Worm (Caenorhabditis elegans) whole organism, late embryonic: ENCODE measurements around the gene clec-129.

ENCODE experiments used
- C08G9.2 ChIP-seq: sonication (generic microtip); optimal IDR thresholded peaks from 2 replicates; lab custom pipeline; 2016; ENCODE audit warnings: mild to moderate bottlenecking, missing genetic modification characterization, moderate library complexity, missing compliant biosample characterization
- C38D4.7 ChIP-seq: fragments of 200-800 bp; sonication (Bioruptor generic); optimal IDR thresholded peaks from 2 replicates; lab custom pipeline; 2018; ENCODE audit warnings: mild to moderate bottlenecking, missing genetic modification characterization, moderate library complexity, missing compliant biosample characterization
- F13H6.1 ChIP-seq: sonication (generic microtip); optimal IDR thresholded peaks from 2 replicates; lab custom pipeline; 2016; ENCODE audit warnings: missing genetic modification characterization, missing compliant biosample characterization
- K09A11.1 ChIP-seq: sonication (generic microtip); optimal IDR thresholded peaks from 2 replicates; lab custom pipeline; 2017; ENCODE audit warnings: antibody characterized with exemption, mild to moderate bottlenecking, missing genetic modification characterization, missing compliant biosample characterization; ENCODE audit not compliant: insufficient read depth
- Y22D7AL.16 ChIP-seq: sonication (generic microtip); optimal IDR thresholded peaks from 2 replicates; lab custom pipeline; 2016; ENCODE audit warnings: missing genetic modification characterization, missing compliant biosample characterization
- ama-1 ChIP-seq: fragments of 150-350 bp; optimal IDR thresholded peaks from 2 replicates; lab custom pipeline; 2014
- ceh-18 ChIP-seq: sonication (generic microtip); optimal IDR thresholded peaks from 2 replicates; lab custom pipeline; 2016; ENCODE audit warnings: missing genetic modification characterization, missing compliant biosample characterization
- ceh-19 ChIP-seq: fragments of 200-800 bp; sonication (Bioruptor generic); optimal IDR thresholded peaks from 2 replicates; lab custom pipeline; 2018; ENCODE audit warnings: mild to moderate bottlenecking, missing genetic modification characterization, missing compliant biosample characterization
- ceh-2 ChIP-seq: sonication (generic microtip); optimal IDR thresholded peaks from 2 replicates; lab custom pipeline; 2016; ENCODE audit warnings: missing genotype, missing genetic modification characterization, missing compliant biosample characterization
- ceh-22 ChIP-seq: sonication (generic microtip); optimal IDR thresholded peaks from 2 replicates; lab custom pipeline; 2017; ENCODE audit warnings: missing biosample characterization, missing genetic modification characterization
- ceh-24 ChIP-seq: sonication (generic microtip); optimal IDR thresholded peaks from 2 replicates; lab custom pipeline; 2016; ENCODE audit warnings: mild to moderate bottlenecking, missing genetic modification characterization, missing compliant biosample characterization
- ceh-30 ChIP-seq: fragments of 150-350 bp; optimal IDR thresholded peaks from 2 replicates; lab custom pipeline; 2014; ENCODE audit warnings: missing biosample characterization, missing genetic modification characterization
- ceh-34 ChIP-seq: sonication (generic microtip); optimal IDR thresholded peaks from 2 replicates; lab custom pipeline; 2016; ENCODE audit warnings: mild to moderate bottlenecking, missing genetic modification characterization, missing compliant biosample characterization
- ceh-45 ChIP-seq: fragments of 200-800 bp; sonication (Bioruptor generic); IDR thresholded peaks from 2 replicates; pipeline ENCODE4 v1.3.6; 2022; ENCODE audit warnings: missing genetic modification reagents, missing genetic modification characterization, missing compliant biosample characterization
- ceh-48 ChIP-seq: sonication (generic microtip); optimal IDR thresholded peaks from 2 replicates; lab custom pipeline; 2016; ENCODE audit warnings: missing genetic modification characterization, inconsistent platforms, missing compliant biosample characterization
- ceh-6 ChIP-seq: fragments of 200-800 bp; sonication (Bioruptor generic); optimal IDR thresholded peaks from 2 replicates; lab custom pipeline; 2018; ENCODE audit warnings: mild to moderate bottlenecking, missing genetic modification characterization, missing compliant biosample characterization
- dmd-4 ChIP-seq: sonication (generic microtip); optimal IDR thresholded peaks from 2 replicates; lab custom pipeline; 2016; ENCODE audit warnings: borderline replicate concordance, missing genetic modification characterization, missing compliant biosample characterization
- elt-2 ChIP-seq: sonication (generic microtip); optimal IDR thresholded peaks from 2 replicates; lab custom pipeline; 2016; ENCODE audit warnings: missing genetic modification reagents, missing genetic modification characterization, missing compliant biosample characterization
- elt-4 ChIP-seq: sonication (generic microtip); optimal IDR thresholded peaks from 2 replicates; lab custom pipeline; 2016; ENCODE audit warnings: missing genetic modification characterization, missing compliant biosample characterization
- ets-4 ChIP-seq: sonication (generic microtip); optimal IDR thresholded peaks from 2 replicates; lab custom pipeline; 2016; ENCODE audit warnings: missing genetic modification characterization, missing compliant biosample characterization
- eyg-1 ChIP-seq: sonication (generic microtip); optimal IDR thresholded peaks from 2 replicates; lab custom pipeline; 2016; ENCODE audit warnings: missing genotype, missing genetic modification characterization, missing compliant biosample characterization
- fax-1 ChIP-seq: sonication (generic microtip); optimal IDR thresholded peaks from 2 replicates; lab custom pipeline; 2016; ENCODE audit warnings: missing genotype, missing genetic modification characterization, missing compliant biosample characterization
- hlh-15 ChIP-seq: sonication (generic microtip); optimal IDR thresholded peaks from 2 replicates; lab custom pipeline; 2016; ENCODE audit warnings: missing genetic modification characterization, missing compliant biosample characterization
- hlh-30 ChIP-seq: sonication (generic microtip); optimal IDR thresholded peaks from 2 replicates; lab custom pipeline; 2017; ENCODE audit warnings: antibody characterized with exemption, missing genetic modification characterization, missing compliant biosample characterization; ENCODE audit not compliant: insufficient read depth
- hlh-8 ChIP-seq: sonication (generic microtip); optimal IDR thresholded peaks from 2 replicates; lab custom pipeline; 2016; ENCODE audit warnings: missing genotype, missing genetic modification characterization, missing compliant biosample characterization
- lim-6 ChIP-seq: sonication (generic microtip); optimal IDR thresholded peaks from 2 replicates; lab custom pipeline; 2016; ENCODE audit warnings: missing genetic modification characterization, missing compliant biosample characterization
- nfya-1 ChIP-seq: sonication (generic microtip); optimal IDR thresholded peaks from 2 replicates; lab custom pipeline; 2017; ENCODE audit warnings: missing genetic modification characterization, mild to moderate bottlenecking, missing compliant biosample characterization, antibody characterized with exemption, moderate library complexity
- nhr-11 ChIP-seq: fragments of 150-350 bp; optimal IDR thresholded peaks from 2 replicates; lab custom pipeline; 2014; ENCODE audit warnings: missing biosample characterization, missing genetic modification characterization
- odd-2 ChIP-seq: sonication (generic microtip); optimal IDR thresholded peaks from 2 replicates; lab custom pipeline; 2017; ENCODE audit warnings: antibody characterized with exemption, mild to moderate bottlenecking, missing genetic modification characterization, missing compliant biosample characterization
- pha-4 ChIP-seq: fragments of 150-350 bp; optimal IDR thresholded peaks from 2 replicates; lab custom pipeline; 2018; ENCODE audit warnings: missing biosample characterization, missing genetic modification reagents, missing genetic modification characterization
- pros-1 ChIP-seq: fragments of 150-350 bp; optimal IDR thresholded peaks from 2 replicates; lab custom pipeline; 2014; ENCODE audit warnings: missing biosample characterization, missing genetic modification reagents, missing genetic modification characterization
- ref-2 ChIP-seq: sonication (generic microtip); optimal IDR thresholded peaks from 2 replicates; lab custom pipeline; 2016; ENCODE audit warnings: missing genetic modification characterization, missing compliant biosample characterization
- rnt-1 ChIP-seq: sonication (generic microtip); optimal IDR thresholded peaks from 2 replicates; lab custom pipeline; 2016; ENCODE audit warnings: missing genetic modification characterization, missing compliant biosample characterization
- tbx-7 ChIP-seq: sonication (generic microtip); optimal IDR thresholded peaks from 2 replicates; lab custom pipeline; 2016; ENCODE audit warnings: missing genotype, missing genetic modification characterization, missing compliant biosample characterization
- unc-3 ChIP-seq, 2 experiments: fragments of 200-800 bp in 1 of 2; sonication (Bioruptor generic) in 1 of 2; sonication (generic microtip) in 1 of 2; conservative IDR thresholded peaks in 1 of 2; optimal IDR thresholded peaks in 1 of 2; 2 replicates each; pipeline versions ENCODE4 v1.3.6 to Lab custom; 2016 to 2022; ENCODE audit warnings: missing compliant biosample characterization in 2 of 2, missing genetic modification characterization in 2 of 2, missing genetic modification reagents in 1 of 2
- unc-42 ChIP-seq: sonication (generic microtip); optimal IDR thresholded peaks from 2 replicates; lab custom pipeline; 2016; ENCODE audit warnings: missing genotype, missing genetic modification characterization, missing compliant biosample characterization
- unc-55 ChIP-seq: sonication (generic microtip); optimal IDR thresholded peaks from 2 replicates; lab custom pipeline; 2017; ENCODE audit warnings: missing biosample characterization, missing genetic modification reagents, missing genetic modification characterization
- unc-86 ChIP-seq: sonication (generic microtip); optimal IDR thresholded peaks from 2 replicates; lab custom pipeline; 2016; ENCODE audit warnings: missing genetic modification characterization, missing compliant biosample characterization
- zip-5 ChIP-seq: sonication (generic microtip); optimal IDR thresholded peaks from 2 replicates; lab custom pipeline; 2016; ENCODE audit warnings: missing genetic modification characterization, missing compliant biosample characterization
- ztf-16 ChIP-seq: sonication (generic microtip); optimal IDR thresholded peaks from 2 replicates; lab custom pipeline; 2017; ENCODE audit warnings: missing genetic modification characterization, missing compliant biosample characterization

The clec-129 gene

ce11 chrII:3579767-3580166, 8.5 kb downstream of the clec-129 start, which contains the start of gene clec-134:
Gene clec-134, plus strand, starts transcription at chrII:3580067.
- no peak for TF ChIP-seq ceh-24 (tag; lab: Kevin White, UChicago)
- no peak for TF ChIP-seq ceh-30 (tag; lab: Kevin White, UChicago)
- no peak for TF ChIP-seq nhr-11 (tag; lab: Kevin White, UChicago)
- TF ChIP-seq pros-1 (tag; lab: Kevin White, UChicago) = no peak
- TF ChIP-seq unc-86 (tag; lab: Kevin White, UChicago) = no peak
- no peak for TF ChIP-seq ceh-18 (tag; lab: Kevin White, UChicago)
- no peak for TF ChIP-seq lim-6
- TF ChIP-seq unc-3 (GFP tag; conservative IDR thresholded peaks at IDR 0.05; lab: Robert Waterston, UW) = no peak
- TF ChIP-seq unc-3 (tag; optimal IDR thresholded peaks at IDR 0.05; lab: Kevin White, UChicago) = no peak
- TF ChIP-seq ceh-45 (GFP tag; lab: Robert Waterston, UW) = no peak
- no peak for TF ChIP-seq ztf-16
- no peak for TF ChIP-seq K09A11.1
- TF ChIP-seq elt-2 (tag; lab: Kevin White, UChicago) = no peak
- TF ChIP-seq unc-42 (tag; lab: Kevin White, UChicago) = no peak
- no peak for TF ChIP-seq fax-1
- no peak for TF ChIP-seq C38D4.7
- TF ChIP-seq unc-55 (GFP tag; lab: Kevin White, UChicago) = no peak
- no peak for TF ChIP-seq ceh-19 (GFP tag; lab: Kevin White, UChicago)
- TF ChIP-seq odd-2 = no peak
- TF ChIP-seq ets-4 (tag; lab: Kevin White, UChicago) = no peak

ce11 chrII:3581752-3582151, 10.5 kb downstream of the clec-129 start, which contains the start of gene srh-59:
Gene srh-59, plus strand, starts transcription at chrII:3582052.
- no peak for TF ChIP-seq F13H6.1 (tag; lab: Kevin White, UChicago)
- TF ChIP-seq ama-1 (lab: Kevin White, UChicago) = no peak
- TF ChIP-seq pha-4 (tag; lab: Kevin White, UChicago) = no peak
- no peak for TF ChIP-seq hlh-15

ce11 chrII:3583402-3583801, 12.1 kb downstream of the clec-129 start, which contains the start of gene srh-60:
Gene srh-60, plus strand, starts transcription at chrII:3583702.
- TF ChIP-seq C38D4.7 (no peak), ceh-6 (GFP tag; lab: Kevin White, UChicago) (no peak), ceh-30 (tag; lab: Kevin White, UChicago) (no peak), zip-5 (no peak), ceh-2 (tag; lab: Kevin White, UChicago) (no peak), unc-55 (GFP tag; lab: Kevin White, UChicago) (no peak), Y22D7AL.16 (no peak), ceh-48 (no peak), ets-4 (tag; lab: Kevin White, UChicago) (no peak), eyg-1 (tag; lab: Kevin White, UChicago) (no peak), ceh-22 (tag; lab: Kevin White, UChicago) (no peak), C08G9.2 (tag; lab: Kevin White, UChicago) (no peak), lim-6 (no peak), ref-2 (tag; lab: Kevin White, UChicago) (no peak), tbx-7 (tag; lab: Kevin White, UChicago) (no peak), nfya-1 (tag; lab: Kevin White, UChicago) (no peak), ceh-34 (tag; lab: Kevin White, UChicago) (no peak)

ce11 chrII:3595339-3595738, 24.1 kb downstream of the clec-129 start, which contains the start of gene Y49F6A.12:
Gene Y49F6A.12, plus strand, starts transcription at chrII:3595639.
- no peak for TF ChIP-seq elt-4 (tag; lab: Kevin White, UChicago)
- no peak for TF ChIP-seq unc-3 (GFP tag; conservative IDR thresholded peaks at IDR 0.05; lab: Robert Waterston, UW)
- no peak for TF ChIP-seq unc-3 (tag; optimal IDR thresholded peaks at IDR 0.05; lab: Kevin White, UChicago)
- TF ChIP-seq rnt-1 (tag; lab: Kevin White, UChicago) = no peak
- no peak for TF ChIP-seq lim-6
- no peak for TF ChIP-seq dmd-4 (tag; lab: Kevin White, UChicago)
- TF ChIP-seq zip-5 = no peak
- TF ChIP-seq hlh-30 (tag; lab: Kevin White, UChicago) = no peak
- TF ChIP-seq hlh-8 (tag; lab: Kevin White, UChicago) = no peak
- no peak for TF ChIP-seq F13H6.1 (tag; lab: Kevin White, UChicago)
- TF ChIP-seq unc-86 (tag; lab: Kevin White, UChicago) = no peak
- no peak for TF ChIP-seq unc-55 (GFP tag; lab: Kevin White, UChicago)
- TF ChIP-seq eyg-1 (tag; lab: Kevin White, UChicago) = no peak
- no peak for TF ChIP-seq hlh-15
